Fruit fly (Drosophila melanogaster) whole organism, embryonic: Measurements from ENCODE around the gene Sik2.
A peak's percentile ranks its signal among the peaks of the same experiment; 100 is the strongest.

Experiments used
- Asciz ChIP-seq: fragments of 200-800 bp; sonication (Bioruptor generic); optimal IDR thresholded peaks from 2 replicates; lab custom pipeline; 2017; ENCODE audit warnings: missing biosample characterization, mild to moderate bottlenecking, missing genetic modification characterization, missing genetic modification reagents
- Atf6 ChIP-seq: fragments of 200-800 bp; sonication (Bioruptor generic); IDR thresholded peaks from 2 replicates; pipeline ENCODE4 v1.3.6; 2022; ENCODE audit warnings: missing biosample characterization, missing genetic modification characterization
- CG10321 ChIP-seq: fragments of 200-800 bp; sonication (Bioruptor generic); IDR thresholded peaks from 2 replicates; pipeline ENCODE4 v1.3.6; 2022; ENCODE audit warnings: missing biosample characterization, missing genetic modification characterization
- CG10959 ChIP-seq: fragments of 200-800 bp; sonication (Bioruptor generic); IDR thresholded peaks from 2 replicates; pipeline ENCODE4 v1.3.6; 2022; ENCODE audit warnings: missing biosample characterization, missing genetic modification characterization
- CG11696 ChIP-seq: fragments of 200-800 bp; sonication (Bioruptor generic); IDR thresholded peaks from 2 replicates; pipeline ENCODE4 v1.3.6; 2022; ENCODE audit warnings: missing biosample characterization, missing genetic modification characterization
- CG12236 ChIP-seq: fragments of 200-800 bp; sonication (Bioruptor generic); optimal IDR thresholded peaks from 2 replicates; lab custom pipeline; 2016; ENCODE audit warnings: missing biosample characterization, missing genetic modification characterization
- CG12659 ChIP-seq: fragments of 200-800 bp; sonication (Bioruptor generic); optimal IDR thresholded peaks from 3 replicates; lab custom pipeline; 2017; ENCODE audit warnings: mild to moderate bottlenecking, missing biosample characterization, missing genetic modification reagents, missing genetic modification characterization
- CG14441 ChIP-seq: fragments of 200-800 bp; sonication (Bioruptor generic); IDR thresholded peaks from 2 replicates; pipeline ENCODE4 v1.3.6; 2022; ENCODE audit warnings: missing biosample characterization, missing genetic modification characterization
- CG14965 ChIP-seq: fragments of 200-800 bp; sonication (Bioruptor generic); optimal IDR thresholded peaks from 2 replicates; lab custom pipeline; 2016; ENCODE audit warnings: missing biosample characterization, missing genetic modification characterization, borderline replicate concordance
- CG15011 ChIP-seq: fragments of 200-800 bp; sonication (Bioruptor generic); optimal IDR thresholded peaks from 3 replicates; lab custom pipeline; 2018; ENCODE audit warnings: missing biosample characterization, mild to moderate bottlenecking, missing genetic modification characterization
- CG1832 ChIP-seq: fragments of 200-800 bp; sonication (Bioruptor generic); optimal IDR thresholded peaks from 2 replicates; lab custom pipeline; 2017; ENCODE audit warnings: missing biosample characterization, mild to moderate bottlenecking, missing genetic modification characterization, inconsistent platforms
- CG4328 ChIP-seq: fragments of 200-800 bp; sonication (Bioruptor generic); optimal IDR thresholded peaks from 3 replicates; lab custom pipeline; 2017; ENCODE audit warnings: missing biosample characterization, missing genetic modification reagents, missing genetic modification characterization
- CG6654 ChIP-seq: fragments of 200-800 bp; sonication (Bioruptor generic); optimal IDR thresholded peaks from 2 replicates; lab custom pipeline; 2017; ENCODE audit warnings: missing biosample characterization, mild to moderate bottlenecking, missing genetic modification characterization
- CG7839 ChIP-seq: fragments of 200-800 bp; sonication (Bioruptor generic); optimal IDR thresholded peaks from 3 replicates; lab custom pipeline; 2018; ENCODE audit warnings: missing biosample characterization, mild to moderate bottlenecking, missing genetic modification characterization, moderate library complexity
- Dref ChIP-seq: fragments of 200-800 bp; sonication (Bioruptor generic); IDR thresholded peaks from 2 replicates; pipeline ENCODE4 v1.3.6; 2022; ENCODE audit warnings: missing biosample characterization, missing genetic modification characterization
- Fer2 ChIP-seq: fragments of 200-800 bp; sonication (Bioruptor generic); optimal IDR thresholded peaks from 2 replicates; lab custom pipeline; 2018; ENCODE audit warnings: missing biosample characterization, mild to moderate bottlenecking, missing genetic modification characterization, moderate library complexity
- Hey ChIP-seq: fragments of 200-800 bp; sonication (Bioruptor generic); optimal IDR thresholded peaks from 3 replicates; lab custom pipeline; 2018; ENCODE audit warnings: missing biosample characterization, mild to moderate bottlenecking, missing genetic modification characterization
- Hr39 ChIP-seq: fragments of >200 bp; optimal IDR thresholded peaks from 2 replicates; lab custom pipeline; 2017
- MESR4 ChIP-seq: fragments of 200-800 bp; sonication (Bioruptor generic); optimal IDR thresholded peaks from 2 replicates; lab custom pipeline; 2018; ENCODE audit warnings: missing biosample characterization, mild to moderate bottlenecking, missing genetic modification characterization, moderate library complexity
- Med ChIP-seq: fragments of 200-800 bp; sonication (Bioruptor generic); peaks from one replicate; lab custom pipeline; 2016; ENCODE audit warnings: missing biosample characterization, missing genetic modification characterization, mild to moderate bottlenecking, inconsistent platforms, moderate library complexity
- Pdp1 ChIP-seq, 2 experiments: fragments of 200-800 bp; sonication (Bioruptor generic); optimal IDR thresholded peaks; 3 replicates each; lab custom pipeline; 2016; ENCODE audit warnings: missing biosample characterization in 2 of 2, missing genetic modification characterization in 2 of 2, mild to moderate bottlenecking in 1 of 2, moderate library complexity in 1 of 2
- Poxn ChIP-seq: fragments of 200-800 bp; sonication (Bioruptor generic); IDR thresholded peaks from 2 replicates; pipeline ENCODE4 v1.3.6; 2022; ENCODE audit warnings: missing biosample characterization, missing genetic modification characterization
- Rfx ChIP-seq: fragments of 200-800 bp; sonication (Bioruptor generic); IDR thresholded peaks from 2 replicates; pipeline ENCODE4 v1.3.6; 2022; ENCODE audit warnings: missing biosample characterization, missing genetic modification characterization
- Side ChIP-seq: fragments of 200-800 bp; sonication (Bioruptor generic); optimal IDR thresholded peaks from 2 replicates; lab custom pipeline; 2016; ENCODE audit warnings: missing biosample characterization, missing genetic modification characterization
- Sry-δ ChIP-seq: fragments of 200-800 bp; sonication (Bioruptor generic); optimal IDR thresholded peaks from 2 replicates; lab custom pipeline; 2016; ENCODE audit warnings: missing biosample characterization, missing genetic modification characterization
- Ssrp ChIP-seq: fragments of 200-800 bp; sonication (Bioruptor generic); optimal IDR thresholded peaks from 2 replicates; lab custom pipeline; 2018; ENCODE audit warnings: missing biosample characterization, mild to moderate bottlenecking, missing genetic modification characterization, moderate library complexity
- YL-1 ChIP-seq: fragments of 200-800 bp; sonication (Bioruptor generic); optimal IDR thresholded peaks from 3 replicates; lab custom pipeline; 2017; ENCODE audit warnings: missing biosample characterization, mild to moderate bottlenecking, missing genetic modification characterization
- bowl ChIP-seq: fragments of 200-800 bp; sonication (Bioruptor generic); IDR thresholded peaks from 2 replicates; pipeline ENCODE4 v1.3.6; 2022; ENCODE audit warnings: missing biosample characterization, missing genetic modification characterization
- br ChIP-seq: fragments of >200 bp; optimal IDR thresholded peaks from 2 replicates; lab custom pipeline; 2017
- cas ChIP-seq: fragments of 200-800 bp; sonication (Bioruptor generic); IDR thresholded peaks from 2 replicates; pipeline ENCODE4 v1.3.6; 2022; ENCODE audit warnings: missing biosample characterization, missing genetic modification characterization
- chinmo ChIP-seq: fragments of 200-800 bp; sonication (Bioruptor generic); IDR thresholded peaks from 4 replicates; pipeline ENCODE4 v1.3.6; 2022; ENCODE audit warnings: missing biosample characterization, missing genetic modification characterization; ENCODE audit not compliant: partially characterized antibody
- chn ChIP-seq: fragments of 200-800 bp; sonication (Bioruptor generic); optimal IDR thresholded peaks from 2 replicates; lab custom pipeline; 2016; ENCODE audit warnings: missing biosample characterization, missing genetic modification characterization
- croc ChIP-seq: fragments of 200-800 bp; sonication (Bioruptor generic); conservative IDR thresholded peaks from 3 replicates; pipeline ENCODE4 v1.3.6; 2022; ENCODE audit warnings: missing biosample characterization, missing genetic modification characterization
- crol ChIP-seq: fragments of 200-800 bp; sonication (Bioruptor generic); IDR thresholded peaks from 2 replicates; pipeline ENCODE4 v1.3.6; 2022; ENCODE audit warnings: missing biosample characterization, missing genetic modification characterization
- dmrt99B ChIP-seq: fragments of 200-800 bp; sonication (Bioruptor generic); optimal IDR thresholded peaks from 2 replicates; lab custom pipeline; 2018; ENCODE audit warnings: missing biosample characterization, mild to moderate bottlenecking, missing genetic modification characterization, moderate library complexity
- ewg ChIP-seq: fragments of 200-800 bp; sonication (Bioruptor generic); optimal IDR thresholded peaks from 3 replicates; lab custom pipeline; 2017; ENCODE audit warnings: mild to moderate bottlenecking, missing biosample characterization, missing genetic modification reagents, missing genetic modification characterization
- fd3F ChIP-seq: fragments of 200-800 bp; sonication (Bioruptor generic); optimal IDR thresholded peaks from 2 replicates; lab custom pipeline; 2018; ENCODE audit warnings: missing biosample characterization, mild to moderate bottlenecking, missing genetic modification characterization, moderate library complexity
- fru ChIP-seq: fragments of >200 bp; optimal IDR thresholded peaks from 2 replicates; lab custom pipeline; 2017
- fu2 ChIP-seq: fragments of 200-800 bp; sonication (Bioruptor generic); optimal IDR thresholded peaks from 2 replicates; lab custom pipeline; 2016; ENCODE audit warnings: missing biosample characterization, missing genetic modification characterization
- grn ChIP-seq: fragments of 200-800 bp; sonication (Bioruptor generic); optimal IDR thresholded peaks from 3 replicates; lab custom pipeline; 2017; ENCODE audit warnings: missing biosample characterization, missing genetic modification characterization
- oc ChIP-seq: fragments of 200-800 bp; sonication (Bioruptor generic); optimal IDR thresholded peaks from 2 replicates; lab custom pipeline; 2018; ENCODE audit warnings: missing biosample characterization, mild to moderate bottlenecking, missing genetic modification characterization, moderate library complexity
- phol ChIP-seq: fragments of 200-800 bp; sonication (Bioruptor generic); optimal IDR thresholded peaks from 3 replicates; lab custom pipeline; 2018; ENCODE audit warnings: missing biosample characterization, mild to moderate bottlenecking, missing genetic modification characterization, moderate library complexity
- ro ChIP-seq: fragments of 200-800 bp; sonication (Bioruptor generic); IDR thresholded peaks from 2 replicates; pipeline ENCODE4 v1.3.6; 2022; ENCODE audit warnings: missing biosample characterization, missing genetic modification characterization
- salm ChIP-seq: fragments of 200-800 bp; sonication (Bioruptor generic); optimal IDR thresholded peaks from 2 replicates; lab custom pipeline; 2018; ENCODE audit warnings: missing biosample characterization, mild to moderate bottlenecking, missing genetic modification characterization
- sd ChIP-seq: fragments of 200-800 bp; sonication (Bioruptor generic); optimal IDR thresholded peaks from 3 replicates; lab custom pipeline; 2018; ENCODE audit warnings: missing biosample characterization, mild to moderate bottlenecking, missing genetic modification characterization, moderate library complexity
- sens ChIP-seq: fragments of 200-800 bp; sonication (Bioruptor generic); peaks from one replicate; lab custom pipeline; 2016; ENCODE audit warnings: missing biosample characterization, missing genetic modification characterization
- sisA ChIP-seq: fragments of 200-800 bp; sonication (Bioruptor generic); IDR thresholded peaks from 2 replicates; pipeline ENCODE4 v1.3.6; 2022; ENCODE audit warnings: missing biosample characterization, missing genetic modification characterization
- ssp ChIP-seq: fragments of 200-800 bp; sonication (Bioruptor generic); IDR thresholded peaks from 2 replicates; pipeline ENCODE4 v1.3.6; 2022; ENCODE audit warnings: missing biosample characterization, missing genetic modification characterization
- zen ChIP-seq: fragments of 200-800 bp; sonication (Bioruptor generic); optimal IDR thresholded peaks from 3 replicates; lab custom pipeline; 2018; ENCODE audit warnings: missing biosample characterization, mild to moderate bottlenecking, missing genetic modification characterization, moderate library complexity

Sik2 gene

dm6 chrX:2071878-2072817 lies 10.4 kb upstream of the Sik2 start, which contains the start of gene Rtca (continued):
- TF ChIP-seq Hr39 (lab: Kevin White, UChicago), result no peak
- peak; percentile 68 for TF ChIP-seq Atf6 (GFP tag; lab: Robert Waterston, UW)
- TF ChIP-seq Hey, result no peak
- peak; percentile 43 for TF ChIP-seq CG6654 (GFP tag; lab: Kevin White, UChicago)
- peak; percentile 72 for TF ChIP-seq Side (GFP tag; lab: Kevin White, UChicago)
- TF ChIP-seq Rfx (GFP tag; lab: Robert Waterston, UW), result peak; percentile 73
- TF ChIP-seq YL-1 (GFP tag; lab: Kevin White, UChicago), result peak; percentile 20
- peak; percentile 17 for TF ChIP-seq Sry-δ (GFP tag; lab: Kevin White, UChicago)
- TF ChIP-seq bowl (GFP tag; lab: Robert Waterston, UW), result no peak
- TF ChIP-seq sd (tag; lab: Kevin White, UChicago), result peak; percentile 74
- TF ChIP-seq cas (GFP tag; lab: Robert Waterston, UW), result no peak
- TF ChIP-seq ssp, result 0 out of 2 replicates have a peak, but pooled peaks have one; percentile 37
- TF ChIP-seq croc (GFP tag; lab: Robert Waterston, UW), result 0 out of 3 replicates have a peak, but pooled peaks have one; percentile 18
- TF ChIP-seq Fer2 (tag; lab: Kevin White, UChicago), result no peak
- TF ChIP-seq CG7839 (tag; lab: Kevin White, UChicago), result peak; percentile 80
- TF ChIP-seq CG1832 (GFP tag; lab: Kevin White, UChicago), result no peak
- no peak for TF ChIP-seq CG10321 (GFP tag; lab: Robert Waterston, UW)
- TF ChIP-seq Asciz (GFP tag; lab: Kevin White, UChicago), result peak; percentile 48
- no peak for TF ChIP-seq CG4328
- peak; percentile 83 for TF ChIP-seq dmrt99B (tag; lab: Kevin White, UChicago)
- no peak for TF ChIP-seq CG15011 (GFP tag; lab: Kevin White, UChicago)
- TF ChIP-seq CG14441 (GFP tag; lab: Robert Waterston, UW), result peak; percentile 78
- no peak for TF ChIP-seq CG12236 (GFP tag; lab: Kevin White, UChicago)
- peak; percentile 95 for TF ChIP-seq CG11696 (GFP tag; lab: Robert Waterston, UW)
- no peak for TF ChIP-seq grn (GFP tag; lab: Kevin White, UChicago)
- TF ChIP-seq salm (tag; lab: Kevin White, UChicago), result no peak
- peak; percentile 66 for TF ChIP-seq phol
- TF ChIP-seq ewg, result peak; percentile 39
- TF ChIP-seq sens (GFP tag; lab: Kevin White, UChicago), result peak; percentile 84
- peak; percentile 50 for TF ChIP-seq fd3F
- TF ChIP-seq sisA, result peak; percentile 65
- TF ChIP-seq chn (GFP tag; lab: Kevin White, UChicago), result peak; percentile 32
- peak; percentile 80 for TF ChIP-seq CG12659 (GFP tag; lab: Kevin White, UChicago)
- peak; percentile 35 for TF ChIP-seq fu2 (GFP tag; lab: Kevin White, UChicago)
- TF ChIP-seq Ssrp, result peak; percentile 47
- TF ChIP-seq ro (GFP tag; lab: Robert Waterston, UW), result 0 out of 2 replicates have a peak, but pooled peaks have one; percentile 11
- no peak for TF ChIP-seq oc
- no peak for TF ChIP-seq Dref (GFP tag; lab: Robert Waterston, UW)
- TF ChIP-seq br (lab: Kevin White, UChicago), result no peak
- TF ChIP-seq MESR4 (GFP tag; lab: Kevin White, UChicago), result peak; percentile 12
- 0 out of 4 replicates have a peak, but pooled peaks have one; percentile 43 for TF ChIP-seq chinmo (GFP tag; lab: Robert Waterston, UW)
- no peak for TF ChIP-seq zen (tag; lab: Kevin White, UChicago)
- peak; percentile 42; the same call in 1 of the 2 replicates for TF ChIP-seq CG10959 (GFP tag; lab: Robert Waterston, UW)
- TF ChIP-seq crol (GFP tag; lab: Robert Waterston, UW), result no peak
- peak; percentile 93 for TF ChIP-seq Med
- no peak for TF ChIP-seq CG14965 (GFP tag; lab: Kevin White, UChicago)
- no peak for TF ChIP-seq fru (lab: Kevin White, UChicago)
- TF ChIP-seq Pdp1 (GFP tag; optimal IDR thresholded peaks at IDR 0.05; lab: Kevin White, UChicago), result peak; percentile 49 to 70
- 0 out of 2 replicates have a peak, but pooled peaks have one; percentile 15 for TF ChIP-seq Poxn (GFP tag; lab: Robert Waterston, UW)
